Worm (Caenorhabditis elegans) whole organism, L2 larva: ENCODE measurements around the gene str-193.

Experiments
- C34F6.9 ChIP-seq: fragments of 150-350 bp; optimal IDR thresholded peaks from 2 replicates; lab custom pipeline; 2014; ENCODE audit warnings: missing biosample characterization, missing genetic modification characterization
- F13H6.1 ChIP-seq: sonication (generic microtip); optimal IDR thresholded peaks from 2 replicates; lab custom pipeline; 2016; ENCODE audit warnings: missing genetic modification characterization, missing compliant biosample characterization
- R02D3.7 ChIP-seq: fragments of 150-350 bp; optimal IDR thresholded peaks from 2 replicates; lab custom pipeline; 2014; ENCODE audit warnings: missing biosample characterization, missing genetic modification characterization
- Y55F3AM.14 ChIP-seq: fragments of 200-800 bp; sonication (Bioruptor generic); optimal IDR thresholded peaks from 2 replicates; lab custom pipeline; 2018; ENCODE audit warnings: mild to moderate bottlenecking, missing genetic modification characterization, missing compliant biosample characterization
- ZK546.5 ChIP-seq: sonication (generic microtip); optimal IDR thresholded peaks from 2 replicates; lab custom pipeline; 2017; ENCODE audit warnings: missing biosample characterization, missing genetic modification characterization
- alr-1 ChIP-seq: fragments of 150-350 bp; optimal IDR thresholded peaks from 2 replicates; lab custom pipeline; 2014; ENCODE audit warnings: missing biosample characterization, missing genetic modification characterization
- aly-2 ChIP-seq: fragments of 150-350 bp; optimal IDR thresholded peaks from 2 replicates; lab custom pipeline; 2014; ENCODE audit warnings: missing biosample characterization, missing genetic modification characterization
- ama-1 ChIP-seq: fragments of 150-350 bp; optimal IDR thresholded peaks from 2 replicates; lab custom pipeline; 2018; ENCODE audit warnings: inconsistent platforms
- blmp-1 ChIP-seq: sonication (generic microtip); optimal IDR thresholded peaks from 2 replicates; lab custom pipeline; 2017; ENCODE audit warnings: missing genetic modification characterization, mild to moderate bottlenecking, missing compliant biosample characterization, antibody characterized with exemption, moderate library complexity; ENCODE audit not compliant: insufficient read depth
- ceh-16 ChIP-seq: fragments of 150-350 bp; optimal IDR thresholded peaks from 2 replicates; lab custom pipeline; 2014; ENCODE audit warnings: missing biosample characterization, missing genetic modification characterization
- ceh-82 ChIP-seq: fragments of 150-350 bp; optimal IDR thresholded peaks from 2 replicates; lab custom pipeline; 2014; ENCODE audit warnings: missing biosample characterization, missing genetic modification characterization
- crh-2 ChIP-seq: sonication (generic microtip); optimal IDR thresholded peaks from 2 replicates; lab custom pipeline; 2017; ENCODE audit warnings: missing biosample characterization, missing genetic modification characterization
- dmd-4 ChIP-seq: sonication (generic microtip); optimal IDR thresholded peaks from 2 replicates; lab custom pipeline; 2017; ENCODE audit warnings: missing biosample characterization, missing genetic modification characterization
- elt-1 ChIP-seq: fragments of 150-350 bp; optimal IDR thresholded peaks from 2 replicates; lab custom pipeline; 2014; ENCODE audit warnings: missing biosample characterization, missing genetic modification characterization
- fos-1 ChIP-seq: fragments of 150-350 bp; optimal IDR thresholded peaks from 2 replicates; lab custom pipeline; 2014; ENCODE audit warnings: missing biosample characterization, missing genetic modification characterization
- lin-11 ChIP-seq: fragments of 150-350 bp; sonication (generic microtip); optimal IDR thresholded peaks from 2 replicates; lab custom pipeline; 2014; ENCODE audit warnings: missing biosample characterization, missing genetic modification characterization, inconsistent platforms, mixed read lengths
- lsy-2 ChIP-seq, 2 experiments: fragments of 150-350 bp in 1 of 2; sonication (generic microtip) in 1 of 2; optimal IDR thresholded peaks; 2 replicates each; lab custom pipeline; 2014 to 2017; ENCODE audit warnings: missing biosample characterization in 2 of 2, missing genetic modification characterization in 2 of 2
- nhr-11 ChIP-seq: fragments of 150-350 bp; optimal IDR thresholded peaks from 2 replicates; lab custom pipeline; 2014; ENCODE audit warnings: missing biosample characterization, missing genetic modification characterization
- nhr-12 ChIP-seq: fragments of 150-350 bp; optimal IDR thresholded peaks from 2 replicates; lab custom pipeline; 2014; ENCODE audit warnings: missing biosample characterization, missing genetic modification characterization
- nhr-129 ChIP-seq: fragments of 150-350 bp; optimal IDR thresholded peaks from 2 replicates; lab custom pipeline; 2014; ENCODE audit warnings: missing biosample characterization, missing genetic modification characterization
- nhr-21 ChIP-seq: fragments of 150-350 bp; optimal IDR thresholded peaks from 2 replicates; lab custom pipeline; 2014; ENCODE audit warnings: missing biosample characterization, missing genetic modification characterization
- nhr-23 ChIP-seq: fragments of 150-350 bp; optimal IDR thresholded peaks from 2 replicates; lab custom pipeline; 2014; ENCODE audit warnings: missing biosample characterization, missing genetic modification reagents, missing genetic modification characterization
- nhr-25 ChIP-seq: fragments of 150-350 bp; sonication (generic microtip); optimal IDR thresholded peaks from 3 replicates; lab custom pipeline; 2014; ENCODE audit warnings: missing biosample characterization, missing genetic modification characterization
- nhr-77 ChIP-seq: fragments of 150-350 bp; optimal IDR thresholded peaks from 2 replicates; lab custom pipeline; 2014; ENCODE audit warnings: missing biosample characterization, missing genetic modification characterization
- sma-9 ChIP-seq, 2 experiments: fragments of 150-350 bp in 1 of 2; sonication (generic microtip) in 1 of 2; optimal IDR thresholded peaks; 2 replicates each; lab custom pipeline; 2014 to 2016; ENCODE audit warnings: missing genetic modification characterization in 2 of 2, mild to moderate bottlenecking in 1 of 2, missing biosample characterization in 1 of 2, missing compliant biosample characterization in 1 of 2, missing genetic modification reagents in 1 of 2, moderate library complexity in 1 of 2
- snpc-4 ChIP-seq: fragments of 150-350 bp; optimal IDR thresholded peaks from 2 replicates; lab custom pipeline; 2014; ENCODE audit warnings: missing biosample characterization, missing genetic modification characterization
- unc-39 ChIP-seq: fragments of 150-350 bp; optimal IDR thresholded peaks from 2 replicates; lab custom pipeline; 2014; ENCODE audit warnings: missing biosample characterization, missing genetic modification characterization
- unc-55 ChIP-seq: fragments of 150-350 bp; sonication (generic microtip); optimal IDR thresholded peaks from 3 replicates; lab custom pipeline; 2014; ENCODE audit warnings: missing biosample characterization, missing genetic modification reagents, missing genetic modification characterization
- unc-62 ChIP-seq: fragments of 150-350 bp; optimal IDR thresholded peaks from 2 replicates; lab custom pipeline; 2014; ENCODE audit warnings: missing biosample characterization, missing genetic modification reagents, missing genetic modification characterization
- zag-1 ChIP-seq: fragments of 150-350 bp; optimal IDR thresholded peaks from 2 replicates; lab custom pipeline; 2014; ENCODE audit warnings: missing biosample characterization, missing genetic modification characterization
- ztf-4 ChIP-seq: fragments of 150-350 bp; optimal IDR thresholded peaks from 2 replicates; lab custom pipeline; 2014; ENCODE audit warnings: missing biosample characterization, missing genetic modification characterization

Gene str-193

ce11 chrV:9803176-9803575 is 18.4 kb downstream of the str-193 start, which contains the start of gene sru-39:
TSS of gene sru-39 (plus strand) at chrV:9803476.
- TF ChIP-seq R02D3.7 (tag; lab: Kevin White, UChicago) (no peak), unc-55 (GFP tag; lab: Kevin White, UChicago) (no peak), nhr-77 (no peak), zag-1 (tag; lab: Kevin White, UChicago) (no peak), unc-39 (tag; lab: Kevin White, UChicago) (no peak), nhr-12 (tag; lab: Kevin White, UChicago) (no peak)

- TF ChIP-seq C34F6.9 (tag; lab: Kevin White, UChicago): no peak
- TF ChIP-seq, all 48 proteins: peak for 0
Observed at ce11 chrV:9801965-9802364, 19.7 kb downstream of the str-193 start, which contains the start of gene F46B6.10. TSS of gene F46B6.10 (minus strand) at chrV:9802065.

- TF ChIP-seq ZK546.5 (tag; lab: Kevin White, UChicago) (no peak), zag-1 (tag; lab: Kevin White, UChicago) (no peak), ceh-82 (tag; lab: Kevin White, UChicago) (no peak), lsy-2 (tag; optimal IDR thresholded peaks at IDR 0.05; lab: Kevin White, UChicago) (no peak), nhr-25 (no peak), Y55F3AM.14 (no peak)
Observed at ce11 chrV:9799076-9799475, 22.5 kb downstream of the str-193 start, which contains the start of gene F46B6.13. TSS of gene F46B6.13 (minus strand) at chrV:9799176.

ce11 chrV:9798212-9798611 is 23.4 kb downstream of the str-193 start:
- TF ChIP-seq nhr-23 (tag; lab: Kevin White, UChicago) (no peak), elt-1 (tag; lab: Kevin White, UChicago) (no peak), ceh-82 (tag; lab: Kevin White, UChicago) (no peak), crh-2 (tag; lab: Kevin White, UChicago) (no peak), ZK546.5 (tag; lab: Kevin White, UChicago) (no peak), dmd-4 (tag; lab: Kevin White, UChicago) (no peak), fos-1 (tag; lab: Kevin White, UChicago) (no peak), ama-1 (lab: Kevin White, UChicago) (no peak), unc-62 (GFP tag; lab: Kevin White, UChicago) (no peak), lsy-2 (tag; optimal IDR thresholded peaks at IDR 0.05; lab: Kevin White, UChicago) (no peak), lin-11 (tag; lab: Kevin White, UChicago) (no peak), ztf-4 (tag; lab: Kevin White, UChicago) (no peak), blmp-1 (no peak), unc-39 (tag; lab: Kevin White, UChicago) (no peak), nhr-11 (tag; lab: Kevin White, UChicago) (no peak), aly-2 (tag; lab: Kevin White, UChicago) (no peak), Y55F3AM.14 (no peak), nhr-21 (tag; lab: Kevin White, UChicago) (no peak)

ce11 chrV:9796562-9796961 is 25.1 kb downstream of the str-193 start, which contains the start of gene F46B6.9:
TSS of gene F46B6.9 (plus strand) at chrV:9796862.
- no peak for TF ChIP-seq alr-1
- no peak for TF ChIP-seq zag-1 (tag; lab: Kevin White, UChicago)
- no peak for TF ChIP-seq ZK546.5 (tag; lab: Kevin White, UChicago)
- TF ChIP-seq ceh-16 (tag; lab: Kevin White, UChicago): no peak
- no peak for TF ChIP-seq nhr-129

ce11 chrV:9796002-9796401 is 25.6 kb downstream of the str-193 start:
- TF ChIP-seq lin-11 (tag; lab: Kevin White, UChicago) (peak; percentile 20), snpc-4 (tag; lab: Kevin White, UChicago) (no peak)

- TF ChIP-seq sma-9 (GFP tag; optimal IDR thresholded peaks at IDR 0.05; lab: Kevin White, UChicago): peak; percentile 9
- no peak for TF ChIP-seq sma-9 (tag; optimal IDR thresholded peaks at IDR 0.05; lab: Kevin White, UChicago)
- no peak for TF ChIP-seq F13H6.1 (tag; lab: Kevin White, UChicago)
- no peak for TF ChIP-seq lsy-2 (tag; optimal IDR thresholded peaks at IDR 0.05; lab: Kevin White, UChicago)
- TF ChIP-seq, all 48 proteins: peak for 1
Observed at ce11 chrV:9794997-9795396, 26.6 kb downstream of the str-193 start.
